Worm (Caenorhabditis elegans): ENCODE results near the gene srh-72.

The srh-72 gene

ce11 chrII:1640496-1640895 is at the start of gene srh-72:
srh-72 (minus strand) TSS chrII:1640596.
- no peak for TF ChIP-seq ref-1 (GFP tag; conservative IDR thresholded peaks at IDR 0.05)
- no peak for TF ChIP-seq cog-1 (tag; optimal IDR thresholded peaks at IDR 0.05)
- no peak for TF ChIP-seq med-1 (GFP tag; optimal IDR thresholded peaks at IDR 0.05; ENCODE audit: insufficient read depth)
- TF ChIP-seq tab-1 (GFP tag; IDR thresholded peaks at IDR 0.05): no peak
- TF ChIP-seq flt-1 (GFP tag; IDR thresholded peaks at IDR 0.05): no peak
- TF ChIP-seq ztf-23 (GFP tag; IDR thresholded peaks at IDR 0.05): no peak

- TF ChIP-seq ztf-23 (GFP tag; IDR thresholded peaks at IDR 0.05): no peak
- TF ChIP-seq cog-1 (tag; optimal IDR thresholded peaks at IDR 0.05): no peak
- TF ChIP-seq tab-1 (GFP tag; IDR thresholded peaks at IDR 0.05): no peak
- TF ChIP-seq ref-1 (GFP tag; conservative IDR thresholded peaks at IDR 0.05): no peak
- no peak for TF ChIP-seq flt-1 (GFP tag; IDR thresholded peaks at IDR 0.05)
- TF ChIP-seq med-1 (GFP tag; optimal IDR thresholded peaks at IDR 0.05; ENCODE audit: insufficient read depth): no peak
- TF ChIP-seq ztf-29 (GFP tag; IDR thresholded peaks at IDR 0.05): no peak
- TF ChIP-seq T22C8.4 (GFP tag; IDR thresholded peaks at IDR 0.05): no peak
- TF ChIP-seq klf-2 (GFP tag; conservative IDR thresholded peaks at IDR 0.05): no peak
These were observed 48.4 kb upstream of the srh-72 start, which contains the start of the genes fbxb-18 and fbxb-19 for ce11 chrII:1688813-1689212. fbxb-18 (minus strand) TSS chrII:1688913. fbxb-19 (minus strand) TSS chrII:1689181.

ce11 chrII:1683742-1684141 is 43.3 kb upstream of the srh-72 start, which contains the start of gene fbxb-25:
fbxb-25 (plus strand) TSS chrII:1684042.
- no peak for TF ChIP-seq ztf-29 (GFP tag; IDR thresholded peaks at IDR 0.05)
- no peak for TF ChIP-seq ref-1 (GFP tag; conservative IDR thresholded peaks at IDR 0.05)
- no peak for TF ChIP-seq klf-2 (GFP tag; conservative IDR thresholded peaks at IDR 0.05)
- TF ChIP-seq T22C8.4 (GFP tag; IDR thresholded peaks at IDR 0.05): no peak
- TF ChIP-seq flt-1 (GFP tag; IDR thresholded peaks at IDR 0.05): no peak
- TF ChIP-seq tab-1 (GFP tag; IDR thresholded peaks at IDR 0.05): no peak
- no peak for TF ChIP-seq cog-1 (tag; optimal IDR thresholded peaks at IDR 0.05)
- no peak for TF ChIP-seq med-1 (GFP tag; optimal IDR thresholded peaks at IDR 0.05; ENCODE audit: insufficient read depth)
- no peak for TF ChIP-seq ztf-23 (GFP tag; IDR thresholded peaks at IDR 0.05)

- TF ChIP-seq ztf-23 (GFP tag; IDR thresholded peaks at IDR 0.05) (no peak), tab-1 (GFP tag; IDR thresholded peaks at IDR 0.05) (no peak), cog-1 (tag; optimal IDR thresholded peaks at IDR 0.05) (no peak), flt-1 (GFP tag; IDR thresholded peaks at IDR 0.05) (no peak), T22C8.4 (GFP tag; IDR thresholded peaks at IDR 0.05) (no peak), ztf-29 (GFP tag; IDR thresholded peaks at IDR 0.05) (no peak)
These were observed 41.8 kb upstream of the srh-72 start, which contains the start of gene fbxb-26 for ce11 chrII:1682218-1682617. fbxb-26 (plus strand) TSS chrII:1682518.

- TF ChIP-seq ztf-29 (GFP tag; IDR thresholded peaks at IDR 0.05): no peak
- no peak for TF ChIP-seq cog-1 (tag; optimal IDR thresholded peaks at IDR 0.05)
- TF ChIP-seq med-1 (GFP tag; optimal IDR thresholded peaks at IDR 0.05; ENCODE audit: insufficient read depth): no peak
- TF ChIP-seq flt-1 (GFP tag; IDR thresholded peaks at IDR 0.05): no peak
These were observed 38.7 kb upstream of the srh-72 start, which contains the start of gene irld-36 for ce11 chrII:1679081-1679480. irld-36 (plus strand) TSS chrII:1679381.

- no peak for TF ChIP-seq ztf-23 (GFP tag; IDR thresholded peaks at IDR 0.05)
- TF ChIP-seq T22C8.4 (GFP tag; IDR thresholded peaks at IDR 0.05): no peak
- TF ChIP-seq klf-2 (GFP tag; conservative IDR thresholded peaks at IDR 0.05): no peak
- TF ChIP-seq med-1 (GFP tag; optimal IDR thresholded peaks at IDR 0.05; ENCODE audit: insufficient read depth): no peak
These were observed 35.7 kb upstream of the srh-72 start, which contains the start of gene fbxb-17 for ce11 chrII:1676088-1676487. fbxb-17 (plus strand) TSS chrII:1676388.

ce11 chrII:1672673-1673072 is 32.3 kb upstream of the srh-72 start:
- TF ChIP-seq klf-2 (GFP tag; conservative IDR thresholded peaks at IDR 0.05): no peak
- TF ChIP-seq tab-1 (GFP tag; IDR thresholded peaks at IDR 0.05): no peak
- no peak for TF ChIP-seq T22C8.4 (GFP tag; IDR thresholded peaks at IDR 0.05)
- no peak for TF ChIP-seq ztf-29 (GFP tag; IDR thresholded peaks at IDR 0.05)
- TF ChIP-seq flt-1 (GFP tag; IDR thresholded peaks at IDR 0.05): no peak
- no peak for TF ChIP-seq cog-1 (tag; optimal IDR thresholded peaks at IDR 0.05)
- TF ChIP-seq med-1 (GFP tag; optimal IDR thresholded peaks at IDR 0.05; ENCODE audit: insufficient read depth): no peak
- TF ChIP-seq ztf-23 (GFP tag; IDR thresholded peaks at IDR 0.05): no peak
- no peak for TF ChIP-seq ref-1 (GFP tag; conservative IDR thresholded peaks at IDR 0.05)

ce11 chrII:1670985-1671384 is 30.6 kb upstream of the srh-72 start:
- no peak for TF ChIP-seq ztf-29 (GFP tag; IDR thresholded peaks at IDR 0.05)
- no peak for TF ChIP-seq ref-1 (GFP tag; conservative IDR thresholded peaks at IDR 0.05)
- no peak for TF ChIP-seq flt-1 (GFP tag; IDR thresholded peaks at IDR 0.05)
- TF ChIP-seq T22C8.4 (GFP tag; IDR thresholded peaks at IDR 0.05): no peak
- TF ChIP-seq klf-2 (GFP tag; conservative IDR thresholded peaks at IDR 0.05): no peak
- no peak for TF ChIP-seq cog-1 (tag; optimal IDR thresholded peaks at IDR 0.05)
- TF ChIP-seq tab-1 (GFP tag; IDR thresholded peaks at IDR 0.05): no peak
- no peak for TF ChIP-seq ztf-23 (GFP tag; IDR thresholded peaks at IDR 0.05)
- no peak for TF ChIP-seq med-1 (GFP tag; optimal IDR thresholded peaks at IDR 0.05; ENCODE audit: insufficient read depth)

- TF ChIP-seq ztf-29 (GFP tag; IDR thresholded peaks at IDR 0.05) (no peak), klf-2 (GFP tag; conservative IDR thresholded peaks at IDR 0.05) (no peak), tab-1 (GFP tag; IDR thresholded peaks at IDR 0.05) (no peak), med-1 (GFP tag; optimal IDR thresholded peaks at IDR 0.05; ENCODE audit: insufficient read depth) (no peak), cog-1 (tag; optimal IDR thresholded peaks at IDR 0.05) (no peak), flt-1 (GFP tag; IDR thresholded peaks at IDR 0.05) (no peak), ztf-23 (GFP tag; IDR thresholded peaks at IDR 0.05) (no peak), T22C8.4 (GFP tag; IDR thresholded peaks at IDR 0.05) (no peak), ref-1 (GFP tag; conservative IDR thresholded peaks at IDR 0.05) (no peak)
These were observed 30.0 kb upstream of the srh-72 start, which contains the start of gene nhx-6 for ce11 chrII:1670260-1670879. nhx-6 (plus strand) TSS chrII:1670829.

- no peak for TF ChIP-seq klf-2 (GFP tag; conservative IDR thresholded peaks at IDR 0.05)
- TF ChIP-seq ztf-29 (GFP tag; IDR thresholded peaks at IDR 0.05): no peak
These were observed 28.5 kb upstream of the srh-72 start, which contains the start of gene srw-97 for ce11 chrII:1668913-1669312. srw-97 (minus strand) TSS chrII:1669013.

Measured in whole organism, midembryonic.